Worm (Caenorhabditis elegans) whole organism, dauer: ENCODE results near the gene Y37E11AM.4.

Experiments used
- unc-62 ChIP-seq: sonication (generic microtip); optimal IDR thresholded peaks from 2 replicates; lab custom pipeline; 2017; ENCODE audit warnings: missing biosample characterization, missing genetic modification reagents, missing genetic modification characterization

Gene Y37E11AM.4

DNA sequence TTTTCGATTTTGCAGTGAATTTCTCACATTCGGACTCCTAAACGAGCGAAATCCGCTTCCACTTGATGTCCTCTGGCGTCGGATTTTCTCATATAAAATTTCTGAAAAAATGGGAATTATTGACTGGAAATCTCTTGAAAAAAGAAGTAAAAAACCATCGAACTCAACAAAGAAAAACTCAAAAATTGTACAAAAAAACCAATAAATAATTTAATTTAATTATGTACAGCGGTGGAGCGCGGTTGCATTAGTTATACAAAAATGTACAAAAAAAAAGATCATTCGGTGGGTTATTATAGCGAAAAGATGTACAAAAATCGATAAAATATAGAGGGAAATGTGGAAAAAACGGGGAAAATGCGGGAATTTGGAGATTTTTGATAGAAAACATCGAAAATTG, at the start of gene Y37E11AM.4:
TSS of gene Y37E11AM.4 (minus strand) at position 101 of the 400 bp plus-strand sequence.
- no peak for TF ChIP-seq unc-62 (GFP tag; lab: Kevin White, UChicago)

DNA sequence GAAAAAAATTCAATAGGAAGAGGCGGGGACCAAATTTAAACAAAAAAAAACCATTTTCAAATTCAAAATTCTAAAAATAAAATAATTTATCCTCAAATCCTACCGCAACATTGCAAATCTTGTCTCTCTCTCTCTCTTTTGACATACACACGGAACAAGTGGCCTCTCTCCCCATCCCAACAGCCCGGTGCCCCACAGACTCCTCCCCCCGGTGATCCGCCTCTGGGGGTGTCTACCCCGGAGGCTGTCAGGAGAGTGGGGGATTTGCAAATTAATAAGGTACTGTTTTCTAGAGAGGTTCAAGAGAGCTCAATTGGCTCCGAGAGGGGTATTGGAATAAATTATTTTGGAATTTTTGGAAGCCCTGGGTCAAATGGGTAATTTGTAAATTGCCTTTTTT, 45.2 kb upstream of the Y37E11AM.4 start:
- no peak for TF ChIP-seq unc-62 (GFP tag; lab: Kevin White, UChicago)

DNA sequence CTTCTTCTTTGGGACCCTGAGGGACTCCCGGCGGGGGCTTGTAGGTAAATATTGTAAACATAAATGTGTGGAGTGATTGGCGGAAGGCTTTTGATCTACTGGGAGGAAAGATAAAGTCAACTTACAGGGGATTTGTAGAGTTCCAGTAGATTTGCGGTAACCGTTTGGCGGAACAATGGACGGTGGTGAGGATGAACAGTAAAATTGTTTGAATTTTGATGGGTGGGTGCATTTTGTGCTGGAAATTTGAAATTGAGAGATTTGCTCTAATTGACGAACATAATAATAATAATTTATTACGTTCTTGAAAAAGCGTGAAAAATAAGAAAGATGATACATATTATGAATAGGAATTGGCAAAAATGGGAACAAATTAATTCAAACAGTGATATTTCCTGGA, 44.0 kb upstream of the Y37E11AM.4 start, which contains the start of gene vab-2:
TSS of gene vab-2 (minus strand) at position 238 of the 400 bp plus-strand sequence.
- TF ChIP-seq unc-62 (GFP tag; lab: Kevin White, UChicago), result no peak

DNA sequence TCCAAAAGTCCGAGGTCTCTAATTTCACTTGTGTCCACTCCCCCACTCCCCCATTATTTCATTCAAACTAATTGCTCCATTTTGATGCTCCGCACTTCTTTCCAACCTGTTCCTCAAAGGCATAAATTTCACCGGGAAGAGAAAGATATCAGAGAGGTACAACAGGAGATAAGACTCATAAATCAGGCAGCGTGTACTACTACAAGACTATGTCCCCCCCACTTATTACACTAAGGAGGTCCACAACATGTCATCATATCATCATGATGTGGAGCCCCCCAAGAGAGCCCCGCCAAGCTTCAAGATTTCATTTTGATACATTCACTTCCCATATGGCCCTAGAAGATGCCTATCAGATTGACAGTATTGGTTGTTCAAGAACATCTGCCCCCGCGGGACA, 42.9 kb upstream of the Y37E11AM.4 start:
- TF ChIP-seq unc-62 (GFP tag; lab: Kevin White, UChicago), result no peak

DNA sequence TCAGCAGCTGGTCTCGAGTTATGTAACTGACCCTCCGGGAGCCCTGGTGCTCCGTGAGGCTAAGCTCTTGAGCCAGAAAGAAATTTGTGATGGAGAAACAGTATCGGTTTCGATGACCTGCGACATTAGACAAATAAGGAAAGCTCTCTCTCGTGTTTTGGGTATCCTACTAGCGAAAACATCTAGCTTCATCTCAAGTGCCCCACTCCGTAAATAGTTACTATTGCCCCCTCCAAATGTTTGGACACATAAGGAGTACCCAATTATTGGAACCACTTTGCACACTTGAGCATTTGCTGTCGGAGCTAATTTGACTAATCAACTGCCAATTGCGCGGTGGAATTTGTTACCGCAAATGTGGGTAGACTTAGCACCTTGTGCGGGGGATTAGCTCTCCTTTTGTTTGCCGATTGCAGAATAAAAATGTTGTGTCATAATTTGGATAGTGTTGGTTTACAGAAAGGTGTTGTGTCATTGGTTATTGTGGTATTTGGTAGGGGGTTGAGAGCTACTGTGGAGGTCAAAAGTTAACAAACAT, 41.5 kb upstream of the Y37E11AM.4 start:
- no peak for TF ChIP-seq unc-62 (GFP tag; lab: Kevin White, UChicago)

DNA sequence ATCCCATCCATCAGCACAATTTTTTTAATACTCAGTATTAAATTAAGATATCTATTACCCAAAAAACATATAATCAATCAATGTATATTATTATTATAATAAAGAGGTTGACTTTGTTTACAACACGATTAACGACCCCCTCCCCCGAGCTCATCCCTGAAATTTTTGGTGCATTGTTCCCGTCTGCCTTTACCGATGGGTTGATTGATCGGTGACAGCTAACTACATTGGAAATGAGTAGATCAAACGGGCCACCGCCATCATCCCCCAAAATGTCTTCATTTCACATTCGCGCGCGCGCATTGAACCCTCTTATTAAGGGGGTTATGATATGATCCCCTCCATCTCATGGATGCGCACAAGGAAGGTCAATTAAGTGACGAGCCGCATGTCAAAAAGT, 37.2 kb upstream of the Y37E11AM.4 start:
- TF ChIP-seq unc-62 (GFP tag; lab: Kevin White, UChicago), result no peak

DNA sequence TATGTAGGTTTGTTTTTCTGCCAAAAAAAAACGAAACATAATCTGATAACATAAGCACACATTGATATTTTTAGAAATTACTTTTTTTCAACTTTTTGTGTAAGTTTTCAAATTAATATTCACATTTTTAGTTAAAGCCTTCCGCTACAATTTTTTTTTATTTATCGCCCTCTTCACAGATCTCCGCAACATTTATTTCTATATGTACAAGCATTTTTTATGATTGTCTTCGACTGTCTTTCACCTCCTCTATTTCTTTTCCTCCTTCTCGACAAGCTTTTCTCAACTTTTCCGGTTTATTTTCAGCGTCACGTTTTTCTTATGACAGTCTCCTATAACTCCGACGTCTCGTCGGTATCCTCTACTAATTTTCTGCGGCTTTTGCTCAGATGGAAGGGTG, 33.3 kb upstream of the Y37E11AM.4 start, which contains the start of gene best-20:
TSS of gene best-20 (plus strand) at position 301 of the 400 bp plus-strand sequence.
- TF ChIP-seq unc-62 (GFP tag; lab: Kevin White, UChicago), result no peak

DNA sequence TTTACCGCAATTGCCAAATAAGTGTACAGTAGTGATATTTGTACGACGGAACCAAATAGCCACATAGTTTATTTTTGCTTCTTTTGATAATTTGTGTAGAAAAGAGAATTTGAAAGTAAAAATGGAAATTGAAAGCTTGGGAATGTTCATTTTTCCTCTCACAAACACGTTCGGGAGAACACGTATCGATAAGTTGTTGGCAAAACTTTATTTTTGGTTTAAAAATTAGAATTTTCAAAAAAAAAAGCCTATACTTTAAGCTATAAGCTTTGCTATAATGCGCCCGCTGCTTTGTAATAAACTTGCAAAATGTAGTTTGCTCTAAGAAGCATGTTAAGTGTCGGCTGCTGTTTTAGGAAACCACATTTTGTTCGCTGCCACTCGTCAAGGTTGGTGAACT, 32.8 kb upstream of the Y37E11AM.4 start, which contains the start of gene Y37E11AR.7:
TSS of gene Y37E11AR.7 (minus strand) at position 101 of the 400 bp plus-strand sequence.
- no peak for TF ChIP-seq unc-62 (GFP tag; lab: Kevin White, UChicago)

DNA sequence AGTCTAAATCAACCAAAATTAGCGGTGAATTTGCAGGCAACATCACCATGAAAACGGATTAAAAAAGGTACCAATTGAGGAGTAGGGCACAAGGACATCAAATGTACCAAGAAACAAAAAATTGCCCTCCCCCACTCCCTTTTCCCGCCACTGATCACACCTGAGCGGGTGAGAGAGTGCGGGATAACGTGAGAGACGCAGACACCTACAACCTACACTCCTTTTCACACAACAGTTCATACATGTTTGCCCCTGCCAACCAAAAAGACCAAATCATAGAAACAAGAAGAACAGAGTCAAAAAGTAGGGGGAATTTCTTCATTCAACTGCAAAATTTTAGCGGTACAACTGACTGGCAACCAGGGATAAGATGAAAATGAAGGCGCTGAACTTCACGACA, 29.7 kb upstream of the Y37E11AM.4 start:
- TF ChIP-seq unc-62 (GFP tag; lab: Kevin White, UChicago), result no peak

DNA sequence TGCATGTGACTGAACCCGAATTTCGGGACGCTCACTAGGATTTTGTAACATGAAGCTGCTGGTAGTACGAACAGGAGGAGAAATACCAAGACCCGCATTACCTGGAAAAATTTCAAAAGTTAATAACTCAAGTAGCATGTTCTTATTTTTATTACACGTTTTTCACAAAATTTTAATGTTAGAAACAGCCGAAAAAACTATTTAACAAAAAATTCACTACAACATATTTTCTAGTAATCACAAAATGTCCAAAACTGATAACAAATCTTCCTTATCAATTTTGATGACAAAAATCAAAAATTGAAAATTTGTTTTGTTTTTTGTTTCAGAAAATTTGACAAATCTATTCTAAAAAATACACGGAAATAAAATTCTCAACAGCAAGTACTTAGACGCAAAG, 28.4 kb upstream of the Y37E11AM.4 start, which contains the start of gene ugt-45:
TSS of gene ugt-45 (minus strand) at position 101 of the 400 bp plus-strand sequence.
- no peak for TF ChIP-seq unc-62 (GFP tag; lab: Kevin White, UChicago)

DNA sequence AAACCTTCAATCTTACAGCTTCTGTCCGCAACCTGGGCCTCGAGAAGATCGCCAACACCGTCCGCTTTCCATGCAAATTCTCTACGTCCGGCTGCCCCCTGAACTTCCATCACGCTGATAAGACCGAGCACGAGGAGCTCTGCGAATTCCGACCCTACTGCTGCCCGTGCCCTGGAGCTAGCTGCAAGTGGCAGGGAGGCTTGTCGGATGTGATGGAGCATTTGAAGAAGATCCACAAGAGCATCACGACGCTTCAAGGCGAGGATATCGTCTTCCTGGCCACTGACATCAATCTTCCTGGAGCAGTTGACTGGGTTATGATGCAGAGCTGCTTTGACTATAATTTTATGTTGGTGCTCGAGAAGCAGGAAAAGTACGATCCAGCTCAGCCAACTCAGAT, 23.2 kb upstream of the Y37E11AM.4 start:
- TF ChIP-seq unc-62 (GFP tag; lab: Kevin White, UChicago), result no peak

DNA sequence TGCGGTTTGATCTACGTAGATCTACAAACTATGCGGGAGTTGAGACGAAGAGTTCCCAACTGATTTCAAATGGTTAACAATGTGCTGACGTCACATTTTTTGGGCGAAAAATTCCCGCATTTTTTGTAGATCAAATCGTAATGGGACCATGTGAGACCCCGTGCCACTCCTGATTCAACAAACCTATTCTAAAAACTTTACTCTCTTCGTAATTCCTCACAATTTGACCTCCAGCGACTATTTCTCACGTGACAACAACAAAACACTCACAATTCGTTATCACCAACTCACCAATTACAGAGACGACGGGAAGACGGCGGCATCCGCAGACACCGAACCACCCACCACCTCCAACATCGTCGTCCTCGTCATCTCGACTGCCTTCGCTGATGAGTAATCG, 21.2 kb upstream of the Y37E11AM.4 start, which contains the start of gene siah-1:
TSS of gene siah-1 (plus strand) at position 301 of the 400 bp plus-strand sequence.
- TF ChIP-seq unc-62 (GFP tag; lab: Kevin White, UChicago), result no peak

DNA sequence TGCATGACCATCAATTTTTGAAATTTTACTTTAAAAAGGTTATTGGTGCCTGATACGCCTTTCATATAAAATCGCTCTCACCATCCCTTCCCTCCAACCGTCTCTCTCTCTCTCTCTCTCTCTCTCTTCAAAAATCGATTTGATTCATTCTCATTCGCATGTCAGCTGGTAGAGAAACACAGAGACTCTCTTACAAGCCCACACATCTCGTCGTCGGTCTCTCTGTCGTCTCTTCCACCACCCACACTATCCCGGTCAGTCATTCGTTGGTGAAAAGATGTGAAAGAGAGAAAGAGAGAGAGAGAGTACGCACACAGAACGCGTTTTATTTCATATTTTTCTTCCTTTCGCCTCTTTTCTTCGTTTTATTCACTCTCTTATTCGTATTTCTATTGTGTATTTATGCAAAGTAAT, 19.8 kb upstream of the Y37E11AM.4 start:
- TF ChIP-seq unc-62 (GFP tag; lab: Kevin White, UChicago), result no peak

DNA sequence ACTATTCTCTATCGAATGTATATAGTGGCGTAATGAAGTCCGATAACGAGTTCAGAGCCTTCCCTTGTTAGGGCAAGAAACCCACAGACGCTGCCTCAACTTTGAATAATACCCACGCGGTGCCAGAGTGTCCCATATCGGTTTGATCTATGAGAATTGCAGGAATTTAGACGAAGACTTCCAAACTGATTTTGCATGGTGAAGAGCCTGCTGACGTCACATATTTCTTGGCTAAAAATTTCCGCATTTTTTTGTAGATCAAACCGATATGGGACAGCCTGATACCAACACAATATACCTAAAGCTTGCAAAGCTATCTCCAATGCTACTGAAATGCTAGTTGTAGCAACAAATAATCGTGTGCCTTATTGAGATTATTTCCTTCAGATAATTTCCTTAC, 19.3 kb upstream of the Y37E11AM.4 start:
- no peak for TF ChIP-seq unc-62 (GFP tag; lab: Kevin White, UChicago)

DNA sequence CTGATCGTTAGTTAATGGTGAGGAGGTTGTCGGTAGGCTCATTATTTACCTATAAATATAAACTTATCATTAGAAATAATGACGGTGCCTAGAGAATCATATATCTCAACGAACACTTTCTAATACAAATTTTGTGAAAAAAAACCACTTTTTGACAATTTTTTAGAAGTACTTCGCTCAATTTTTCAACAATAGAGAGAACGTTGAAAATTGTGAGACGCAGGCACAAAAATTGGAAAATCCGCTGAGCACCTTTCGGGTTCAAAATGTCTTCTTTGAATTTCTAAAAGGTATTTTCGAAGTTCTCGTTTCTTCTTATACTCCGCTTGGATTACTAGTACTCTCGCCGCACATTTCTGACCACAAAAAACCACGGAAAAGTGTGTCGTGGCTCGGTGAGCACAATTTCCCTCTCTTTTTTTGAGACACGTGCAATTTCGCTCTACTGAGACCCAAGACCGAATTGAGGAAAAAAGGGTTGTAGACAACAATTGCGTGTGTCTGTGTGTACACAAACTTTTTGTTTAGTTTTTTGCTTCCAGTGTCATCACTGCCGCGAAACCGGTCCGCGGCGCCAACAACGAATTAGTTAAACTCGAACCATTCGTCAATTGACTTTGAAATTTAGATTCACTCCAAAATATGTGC, 18.4 kb upstream of the Y37E11AM.4 start, which contains the start of gene nape-1:
TSS of gene nape-1 (minus strand) at position 51 of the 648 bp plus-strand sequence.
- no peak for TF ChIP-seq unc-62 (GFP tag; lab: Kevin White, UChicago)

DNA sequence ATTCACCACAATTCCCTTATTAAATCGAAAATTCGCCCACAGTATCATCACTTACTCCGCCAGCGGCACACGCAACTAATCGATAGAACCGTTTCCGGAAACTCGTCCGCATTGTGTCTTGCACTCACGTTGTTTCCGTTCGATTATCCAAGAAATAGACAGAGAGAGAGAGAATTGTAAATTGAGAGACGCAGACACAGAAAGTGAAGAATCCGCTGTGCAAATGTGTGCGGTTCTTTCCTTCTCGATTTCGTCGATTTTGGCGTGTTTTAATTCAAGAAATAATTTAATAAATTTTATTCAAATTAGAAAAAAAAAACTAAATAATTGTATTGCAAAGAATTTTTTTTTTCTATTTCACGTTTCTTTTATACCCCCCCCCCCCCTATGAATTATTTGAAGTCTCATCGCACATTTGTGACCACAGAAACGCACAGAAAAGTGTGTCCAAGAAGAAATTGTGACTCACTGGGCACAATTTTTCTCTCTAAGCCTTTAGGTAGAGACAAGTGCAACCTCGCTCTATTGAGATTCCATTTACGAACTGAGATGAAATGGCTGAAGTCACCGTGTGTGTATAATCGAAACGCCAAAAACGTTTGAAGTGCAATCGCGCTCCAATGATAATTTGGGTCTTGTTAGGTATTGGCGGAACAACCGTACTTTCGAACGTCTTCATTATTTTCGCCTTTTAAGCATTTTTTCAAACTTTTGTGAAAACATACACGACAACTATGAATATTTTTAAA, 16.2 kb upstream of the Y37E11AM.4 start, which contains the start of gene nape-2:
TSS of gene nape-2 (minus strand) at position 271 of the 749 bp plus-strand sequence.
- no peak for TF ChIP-seq unc-62 (GFP tag; lab: Kevin White, UChicago)
